Worm (Caenorhabditis elegans): ENCODE data around the gene C25A6.1.

The C25A6.1 gene

DNA sequence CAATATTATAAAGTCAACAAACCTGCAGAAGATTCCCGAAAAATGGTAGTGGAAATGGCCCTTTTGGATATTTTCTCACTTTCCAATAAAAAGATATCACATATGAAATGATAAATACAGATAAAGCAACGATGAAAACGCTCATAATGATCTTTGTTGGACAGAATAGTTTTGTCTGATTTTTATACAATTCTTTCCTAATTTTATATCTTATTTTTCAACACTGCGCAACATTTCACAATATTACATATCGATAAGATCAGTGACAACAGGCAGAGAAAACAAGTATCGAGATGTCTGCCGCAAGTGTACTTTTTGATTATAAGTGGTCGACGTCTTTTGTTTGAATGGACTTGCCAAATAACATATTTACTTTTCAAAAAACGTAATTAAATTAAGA lies 14.8 kb downstream of the C25A6.1 start, which contains the start of gene cyp-14A5:
TSS of gene cyp-14A5 (minus strand) at position 163 of the 400 bp plus-strand sequence.
- no peak for TF ChIP-seq B0310.2 (tag; optimal IDR thresholded peaks at IDR 0.05)
- no peak for TF ChIP-seq pes-1 (GFP tag; IDR thresholded peaks at IDR 0.05)
- no peak for TF ChIP-seq hnd-1 (tag; optimal IDR thresholded peaks at IDR 0.05)
- no peak for TF ChIP-seq F13C5.2 (tag; optimal IDR thresholded peaks at IDR 0.05)
- TF ChIP-seq sea-1 (GFP tag; conservative IDR thresholded peaks at IDR 0.05) = no peak
- no peak for TF ChIP-seq hmg-4 (GFP tag; optimal IDR thresholded peaks at IDR 0.05)
- TF ChIP-seq hmbx-1 (tag; optimal IDR thresholded peaks at IDR 0.05) = no peak
- no peak for TF ChIP-seq ets-7 (tag; optimal IDR thresholded peaks at IDR 0.05)
- TF ChIP-seq scrt-1 (GFP tag; IDR thresholded peaks at IDR 0.05) = no peak

DNA sequence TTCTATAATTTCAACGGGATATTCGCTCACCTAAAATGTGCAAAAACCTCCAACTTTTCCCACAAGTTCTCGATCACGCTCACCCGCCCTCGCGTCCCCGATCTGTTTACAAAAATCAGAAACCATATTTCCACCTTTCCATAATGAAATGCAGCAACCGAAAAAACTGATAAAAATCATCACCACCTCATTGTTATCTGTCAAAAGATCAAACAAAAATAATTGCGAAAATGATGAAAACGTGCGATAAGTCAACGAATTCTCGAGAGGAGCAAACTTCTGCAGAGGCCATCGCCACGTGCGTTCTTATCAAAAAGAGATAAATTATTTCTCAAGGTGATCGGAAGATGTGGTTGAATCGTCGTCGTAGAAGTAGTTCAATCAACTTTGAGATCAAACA lies 16.7 kb downstream of the C25A6.1 start:
- TF ChIP-seq scrt-1 (GFP tag; IDR thresholded peaks at IDR 0.05) (no peak), sea-1 (GFP tag; conservative IDR thresholded peaks at IDR 0.05) (no peak), hmbx-1 (tag; optimal IDR thresholded peaks at IDR 0.05) (no peak), ceh-36 (tag; optimal IDR thresholded peaks at IDR 0.05) (no peak), tbx-11 (GFP tag; IDR thresholded peaks at IDR 0.05) (no peak), B0310.2 (tag; optimal IDR thresholded peaks at IDR 0.05) (no peak), tbx-37 (GFP tag; conservative IDR thresholded peaks at IDR 0.05) (no peak), ceh-13 (GFP tag; optimal IDR thresholded peaks at IDR 0.05) (no peak), pes-1 (GFP tag; IDR thresholded peaks at IDR 0.05) (no peak), F13C5.2 (tag; optimal IDR thresholded peaks at IDR 0.05) (no peak), ama-1 (optimal IDR thresholded peaks at IDR 0.05) (no peak), hmg-4 (GFP tag; optimal IDR thresholded peaks at IDR 0.05) (no peak), flt-1 (GFP tag; IDR thresholded peaks at IDR 0.05) (no peak), hnd-1 (tag; optimal IDR thresholded peaks at IDR 0.05) (no peak), aly-1 (tag; optimal IDR thresholded peaks at IDR 0.05) (no peak), tra-4 (tag; optimal IDR thresholded peaks at IDR 0.05) (no peak), ets-7 (tag; optimal IDR thresholded peaks at IDR 0.05) (no peak)

DNA sequence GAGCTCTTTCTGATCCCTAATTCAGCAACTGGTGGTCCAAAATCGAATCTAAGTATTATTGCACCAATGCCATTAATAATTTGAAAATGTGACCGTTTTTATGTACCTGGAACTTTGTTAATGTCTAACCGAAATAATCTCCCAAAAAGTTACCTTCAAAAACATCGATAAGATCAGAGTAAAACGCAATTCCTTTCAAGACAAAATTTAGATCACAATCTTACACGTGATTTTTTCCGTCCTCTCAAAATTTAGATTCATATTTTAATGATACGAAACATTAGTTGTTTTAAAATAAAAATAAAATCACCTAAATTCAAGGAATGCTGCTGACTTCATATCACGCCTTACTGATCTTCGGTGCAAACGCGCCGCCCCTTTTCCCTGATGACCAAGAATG lies 18.0 kb downstream of the C25A6.1 start:
- TF ChIP-seq tbx-11 (GFP tag; IDR thresholded peaks at IDR 0.05) (no peak), ceh-36 (tag; optimal IDR thresholded peaks at IDR 0.05) (no peak), hmg-4 (GFP tag; optimal IDR thresholded peaks at IDR 0.05) (no peak), tra-4 (tag; optimal IDR thresholded peaks at IDR 0.05) (no peak), B0310.2 (tag; optimal IDR thresholded peaks at IDR 0.05) (no peak), F13C5.2 (tag; optimal IDR thresholded peaks at IDR 0.05) (no peak), scrt-1 (GFP tag; IDR thresholded peaks at IDR 0.05) (no peak), hnd-1 (tag; optimal IDR thresholded peaks at IDR 0.05) (no peak), aly-1 (tag; optimal IDR thresholded peaks at IDR 0.05) (no peak), tbx-37 (GFP tag; conservative IDR thresholded peaks at IDR 0.05) (no peak), flt-1 (GFP tag; IDR thresholded peaks at IDR 0.05) (no peak), sea-1 (GFP tag; conservative IDR thresholded peaks at IDR 0.05) (no peak), ceh-13 (GFP tag; optimal IDR thresholded peaks at IDR 0.05) (no peak), pes-1 (GFP tag; IDR thresholded peaks at IDR 0.05) (no peak)

DNA sequence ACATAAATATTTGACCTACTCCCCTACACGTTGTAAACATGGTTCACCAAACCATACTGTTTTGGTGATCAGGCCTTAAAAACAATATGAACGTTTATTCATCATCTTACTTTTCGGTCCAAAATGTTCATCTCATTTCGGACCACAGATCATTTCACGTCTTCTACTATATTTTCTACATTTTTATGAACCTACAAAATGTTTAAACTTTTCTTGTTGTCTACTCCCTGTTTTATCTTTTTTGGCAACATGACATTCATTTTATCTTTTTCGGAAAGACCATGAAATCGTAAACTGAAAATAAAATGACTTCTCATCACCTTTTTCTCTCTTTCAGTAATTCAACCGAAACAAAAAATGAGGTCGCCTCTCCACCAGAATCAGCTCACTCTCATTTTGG lies 19.5 kb downstream of the C25A6.1 start, which contains the start of gene rhr-1:
TSS of gene rhr-1 (plus strand) at position 301 of the 400 bp plus-strand sequence.
- TF ChIP-seq tbx-11 (GFP tag; IDR thresholded peaks at IDR 0.05) = no peak
- TF ChIP-seq aly-1 (tag; optimal IDR thresholded peaks at IDR 0.05) = no peak
- TF ChIP-seq hmbx-1 (tag; optimal IDR thresholded peaks at IDR 0.05) = no peak
- TF ChIP-seq sea-1 (GFP tag; conservative IDR thresholded peaks at IDR 0.05) = no peak
- TF ChIP-seq ceh-36 (tag; optimal IDR thresholded peaks at IDR 0.05) = no peak
- no peak for TF ChIP-seq tbx-37 (GFP tag; conservative IDR thresholded peaks at IDR 0.05)
- no peak for TF ChIP-seq F13C5.2 (tag; optimal IDR thresholded peaks at IDR 0.05)
- TF ChIP-seq B0310.2 (tag; optimal IDR thresholded peaks at IDR 0.05) = no peak
- TF ChIP-seq hmg-4 (GFP tag; optimal IDR thresholded peaks at IDR 0.05) = no peak

DNA sequence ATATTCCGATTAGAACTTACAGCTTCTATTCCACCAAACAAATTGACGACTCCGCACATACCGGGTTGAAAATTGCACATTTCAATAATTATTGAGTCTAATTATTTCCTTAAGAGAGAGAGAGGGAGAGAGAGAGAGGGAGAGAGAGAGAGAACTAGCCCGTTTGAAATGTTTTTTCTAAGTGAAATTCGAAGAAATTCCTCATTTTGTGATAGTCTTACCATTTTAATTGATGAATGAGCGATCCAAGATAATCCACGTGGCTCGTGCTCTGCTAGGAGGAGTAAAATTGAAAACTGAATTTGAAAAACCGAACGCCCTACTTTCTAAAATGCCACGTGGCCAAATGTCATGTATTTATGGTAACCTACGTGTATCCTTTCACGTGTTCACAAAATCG lies 24.2 kb downstream of the C25A6.1 start, which contains the start of gene F08F3.8:
TSS of gene F08F3.8 (minus strand) at position 101 of the 400 bp plus-strand sequence.
- TF ChIP-seq hmbx-1 (tag; optimal IDR thresholded peaks at IDR 0.05) (no peak), aly-1 (tag; optimal IDR thresholded peaks at IDR 0.05) (no peak), tra-4 (tag; optimal IDR thresholded peaks at IDR 0.05) (no peak), tbx-37 (GFP tag; conservative IDR thresholded peaks at IDR 0.05) (no peak), hnd-1 (tag; optimal IDR thresholded peaks at IDR 0.05) (no peak), flt-1 (GFP tag; IDR thresholded peaks at IDR 0.05) (no peak)

DNA sequence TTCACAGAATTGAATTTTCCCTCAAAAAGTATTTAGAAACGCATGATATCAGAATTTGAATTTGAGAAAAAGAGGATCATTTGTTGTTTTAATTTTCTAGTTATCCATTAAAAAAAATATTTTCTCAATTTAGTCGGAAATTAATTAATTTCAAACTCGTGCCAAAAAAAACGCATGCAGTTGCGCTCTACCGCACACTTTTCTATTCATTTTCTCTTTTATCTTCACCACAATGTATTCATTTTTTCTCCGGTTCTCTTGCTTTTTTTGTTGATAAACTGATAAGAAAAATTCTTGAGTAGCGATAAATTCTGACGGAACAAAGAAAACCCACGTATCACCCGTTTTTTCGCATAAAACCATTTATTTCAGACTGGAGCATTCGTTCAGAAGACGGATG lies 24.7 kb downstream of the C25A6.1 start, which contains the start of gene acl-6:
TSS of gene acl-6 (plus strand) at position 367 of the 400 bp plus-strand sequence.
- no peak for TF ChIP-seq flt-1 (GFP tag; IDR thresholded peaks at IDR 0.05)
- no peak for TF ChIP-seq tra-4 (tag; optimal IDR thresholded peaks at IDR 0.05)
- TF ChIP-seq ets-7 (tag; optimal IDR thresholded peaks at IDR 0.05) = no peak
- TF ChIP-seq pes-1 (GFP tag; IDR thresholded peaks at IDR 0.05) = no peak
- no peak for TF ChIP-seq hnd-1 (tag; optimal IDR thresholded peaks at IDR 0.05)
- TF ChIP-seq tbx-11 (GFP tag; IDR thresholded peaks at IDR 0.05) = no peak

DNA sequence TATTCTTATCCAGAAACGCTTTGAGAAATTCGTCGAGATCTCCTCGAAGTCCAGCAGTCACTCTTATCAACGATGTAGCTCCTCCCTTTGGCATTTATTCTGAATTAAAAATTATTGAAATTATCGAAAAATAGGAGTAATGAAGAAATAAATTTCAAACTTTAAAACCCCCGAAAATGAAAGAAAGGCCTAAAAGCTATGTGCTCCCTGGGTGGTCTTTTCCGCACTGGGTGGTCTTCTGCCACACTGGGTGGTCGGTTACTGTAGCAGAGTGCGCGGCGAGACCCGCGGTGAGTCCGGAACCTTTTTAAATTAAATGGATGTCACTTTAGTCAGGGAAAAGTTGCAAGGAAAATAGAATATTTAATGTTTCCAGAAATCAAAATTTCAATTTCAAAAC lies 30.7 kb downstream of the C25A6.1 start, which contains the start of gene snpc-1.3:
TSS of gene snpc-1.3 (minus strand) at position 101 of the 400 bp plus-strand sequence.
- no peak for TF ChIP-seq tbx-37 (GFP tag; conservative IDR thresholded peaks at IDR 0.05)
- no peak for TF ChIP-seq ceh-36 (tag; optimal IDR thresholded peaks at IDR 0.05)
- no peak for TF ChIP-seq ama-1 (optimal IDR thresholded peaks at IDR 0.05)
- TF ChIP-seq hmg-4 (GFP tag; optimal IDR thresholded peaks at IDR 0.05) = no peak
- no peak for TF ChIP-seq scrt-1 (GFP tag; IDR thresholded peaks at IDR 0.05)
- TF ChIP-seq tbx-11 (GFP tag; IDR thresholded peaks at IDR 0.05) = no peak
- no peak for TF ChIP-seq flt-1 (GFP tag; IDR thresholded peaks at IDR 0.05)
- no peak for TF ChIP-seq aly-1 (tag; optimal IDR thresholded peaks at IDR 0.05)
- no peak for TF ChIP-seq F13C5.2 (tag; optimal IDR thresholded peaks at IDR 0.05)
- no peak for TF ChIP-seq tra-4 (tag; optimal IDR thresholded peaks at IDR 0.05)
- no peak for TF ChIP-seq pes-1 (GFP tag; IDR thresholded peaks at IDR 0.05)
- no peak for TF ChIP-seq B0310.2 (tag; optimal IDR thresholded peaks at IDR 0.05)

DNA sequence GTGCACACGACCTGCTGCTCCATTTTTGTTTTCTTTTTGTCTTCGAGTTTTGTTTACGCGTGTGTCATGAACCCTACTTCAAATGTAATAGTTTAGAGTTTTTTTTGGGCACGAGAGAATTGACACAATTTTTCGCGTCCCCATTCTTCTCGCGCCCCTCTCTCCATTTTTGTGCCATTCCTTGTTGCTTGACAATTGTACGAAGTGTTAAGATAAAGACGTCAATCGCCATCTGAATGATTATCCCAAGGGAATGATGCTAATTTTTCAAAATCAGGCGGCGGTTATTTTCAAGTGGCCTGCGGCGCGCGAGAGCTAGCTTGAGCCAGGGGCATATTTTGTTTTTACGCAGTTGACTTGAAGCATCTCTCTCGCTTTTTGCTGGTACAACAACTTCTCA lies 34.0 kb downstream of the C25A6.1 start:
- TF ChIP-seq hmbx-1 (tag; optimal IDR thresholded peaks at IDR 0.05) = no peak
- TF ChIP-seq ceh-36 (tag; optimal IDR thresholded peaks at IDR 0.05) = no peak
- TF ChIP-seq ets-7 (tag; optimal IDR thresholded peaks at IDR 0.05) = no peak
- TF ChIP-seq hnd-1 (tag; optimal IDR thresholded peaks at IDR 0.05) = no peak
- TF ChIP-seq ceh-13 (GFP tag; optimal IDR thresholded peaks at IDR 0.05) = no peak
- TF ChIP-seq F13C5.2 (tag; optimal IDR thresholded peaks at IDR 0.05) = no peak
- TF ChIP-seq hmg-4 (GFP tag; optimal IDR thresholded peaks at IDR 0.05) = no peak
- no peak for TF ChIP-seq tra-4 (tag; optimal IDR thresholded peaks at IDR 0.05)
- TF ChIP-seq tbx-11 (GFP tag; IDR thresholded peaks at IDR 0.05) = no peak
